Worm (Caenorhabditis elegans) whole organism, mixed stage, embryonic: ENCODE data around the gene nspd-2.

ENCODE experiments used
- M03D4.4 ChIP-seq: sonication (generic microtip); optimal IDR thresholded peaks from 2 replicates; lab custom pipeline; 2017; ENCODE audit warnings: mild to moderate bottlenecking, missing genetic modification characterization, missing compliant biosample characterization
- bed-3 ChIP-seq: fragments of 200-800 bp; sonication (Bioruptor generic); optimal IDR thresholded peaks from 3 replicates; lab custom pipeline; 2018; ENCODE audit warnings: mild to moderate bottlenecking, missing genetic modification characterization, moderate library complexity, missing compliant biosample characterization
- blmp-1 ChIP-seq: fragments of 150-350 bp; optimal IDR thresholded peaks from 2 replicates; lab custom pipeline; 2014; ENCODE audit warnings: missing biosample characterization, missing genetic modification characterization
- ceh-39 ChIP-seq: fragments of 150-350 bp; optimal IDR thresholded peaks from 2 replicates; lab custom pipeline; 2014; ENCODE audit warnings: missing biosample characterization, missing genetic modification characterization
- ceh-43 ChIP-seq: fragments of 200-800 bp; sonication (Bioruptor generic); optimal IDR thresholded peaks from 2 replicates; lab custom pipeline; 2018; ENCODE audit warnings: mild to moderate bottlenecking, missing genetic modification characterization, moderate library complexity, missing compliant biosample characterization
- ces-1 ChIP-seq: fragments of 150-350 bp; optimal IDR thresholded peaks from 2 replicates; lab custom pipeline; 2014; ENCODE audit warnings: missing biosample characterization, missing genetic modification reagents, missing genetic modification characterization
- elt-1 ChIP-seq: sonication (generic microtip); optimal IDR thresholded peaks from 2 replicates; lab custom pipeline; 2017; ENCODE audit warnings: missing genetic modification characterization, mild to moderate bottlenecking, missing compliant biosample characterization, antibody characterized with exemption, moderate library complexity, borderline replicate concordance; ENCODE audit not compliant: insufficient read depth
- flh-1 ChIP-seq: fragments of 200-800 bp; sonication (Bioruptor generic); optimal IDR thresholded peaks from 2 replicates; lab custom pipeline; 2018; ENCODE audit warnings: mild to moderate bottlenecking, missing genetic modification characterization, moderate library complexity, missing compliant biosample characterization
- hlh-1 ChIP-seq: fragments of 150-350 bp; optimal IDR thresholded peaks from 2 replicates; lab custom pipeline; 2014; ENCODE audit warnings: missing biosample characterization, missing genetic modification reagents, missing genetic modification characterization
- lin-13 ChIP-seq: fragments of 150-350 bp; optimal IDR thresholded peaks from 2 replicates; lab custom pipeline; 2014; ENCODE audit warnings: missing biosample characterization, missing genetic modification characterization
- lin-32 ChIP-seq: fragments of 200-800 bp; sonication (Bioruptor generic); optimal IDR thresholded peaks from 2 replicates; lab custom pipeline; 2018; ENCODE audit warnings: mild to moderate bottlenecking, missing genetic modification characterization, missing compliant biosample characterization
- lsy-2 ChIP-seq: fragments of 150-350 bp; optimal IDR thresholded peaks from 2 replicates; lab custom pipeline; 2014; ENCODE audit warnings: missing biosample characterization, missing genetic modification characterization
- mab-5 ChIP-seq: fragments of 150-350 bp; optimal IDR thresholded peaks from 2 replicates; lab custom pipeline; 2014; ENCODE audit warnings: missing biosample characterization, missing genetic modification characterization
- mep-1 ChIP-seq: fragments of 150-350 bp; optimal IDR thresholded peaks from 2 replicates; lab custom pipeline; 2017; ENCODE audit warnings: missing biosample characterization, missing genetic modification reagents, missing genetic modification characterization, inconsistent platforms
- mls-2 ChIP-seq: sonication (generic microtip); optimal IDR thresholded peaks from 2 replicates; lab custom pipeline; 2016; ENCODE audit warnings: mild to moderate bottlenecking, missing genetic modification characterization, moderate library complexity, missing compliant biosample characterization
- nhr-2 ChIP-seq: fragments of 150-350 bp; optimal IDR thresholded peaks from 2 replicates; lab custom pipeline; 2014; ENCODE audit warnings: missing biosample characterization, missing genetic modification characterization
- nhr-237 ChIP-seq: fragments of 150-350 bp; optimal IDR thresholded peaks from 2 replicates; lab custom pipeline; 2014; ENCODE audit warnings: missing biosample characterization, missing genetic modification characterization
- nhr-28 ChIP-seq: fragments of 150-350 bp; optimal IDR thresholded peaks from 2 replicates; lab custom pipeline; 2014; ENCODE audit warnings: missing biosample characterization, missing genetic modification characterization
- nhr-76 ChIP-seq: sonication (generic microtip); optimal IDR thresholded peaks from 2 replicates; lab custom pipeline; 2017; ENCODE audit warnings: missing biosample characterization, missing genetic modification characterization
- pha-4 ChIP-seq: fragments of 150-350 bp; optimal IDR thresholded peaks from 2 replicates; lab custom pipeline; 2018; ENCODE audit warnings: missing biosample characterization, missing genetic modification reagents, missing genetic modification characterization
- sem-2 ChIP-seq: fragments of 200-800 bp; sonication (Bioruptor generic); optimal IDR thresholded peaks from 2 replicates; lab custom pipeline; 2018; ENCODE audit warnings: mild to moderate bottlenecking, missing genetic modification characterization, missing compliant biosample characterization
- sptf-1 ChIP-seq: sonication (generic microtip); optimal IDR thresholded peaks from 2 replicates; lab custom pipeline; 2017; ENCODE audit warnings: mild to moderate bottlenecking, missing genetic modification characterization, moderate library complexity, missing compliant biosample characterization
- tbx-8 ChIP-seq: fragments of 200-800 bp; sonication (Bioruptor generic); optimal IDR thresholded peaks from 2 replicates; lab custom pipeline; 2018; ENCODE audit warnings: mild to moderate bottlenecking, missing genetic modification characterization, moderate library complexity, missing compliant biosample characterization
- unc-120 ChIP-seq: sonication (generic microtip); optimal IDR thresholded peaks from 2 replicates; lab custom pipeline; 2017; ENCODE audit warnings: missing genetic modification characterization, missing compliant biosample characterization; ENCODE audit not compliant: poor library complexity, severe bottlenecking
- unc-39 ChIP-seq: fragments of 150-350 bp; optimal IDR thresholded peaks from 2 replicates; lab custom pipeline; 2014; ENCODE audit warnings: missing biosample characterization, missing genetic modification characterization
- unc-62 ChIP-seq: fragments of 150-350 bp; optimal IDR thresholded peaks from 2 replicates; lab custom pipeline; 2014; ENCODE audit warnings: missing biosample characterization, missing genetic modification reagents, missing genetic modification characterization
- zip-8 ChIP-seq: fragments of 150-350 bp; optimal IDR thresholded peaks from 2 replicates; lab custom pipeline; 2014; ENCODE audit warnings: missing biosample characterization, missing genetic modification characterization
- ztf-11 ChIP-seq: fragments of 150-350 bp; optimal IDR thresholded peaks from 2 replicates; lab custom pipeline; 2014; ENCODE audit warnings: missing biosample characterization, missing genetic modification characterization

nspd-2 gene

ce11 chrIV:9872786-9873185 lies 28.9 kb downstream of the nspd-2 start:
- TF ChIP-seq mls-2 (tag; lab: Kevin White, UChicago), result no peak
- no peak for TF ChIP-seq tbx-8
- no peak for TF ChIP-seq hlh-1 (tag; lab: Kevin White, UChicago)
- TF ChIP-seq unc-39 (tag; lab: Kevin White, UChicago), result no peak
- TF ChIP-seq unc-62 (GFP tag; lab: Kevin White, UChicago), result no peak
- no peak for TF ChIP-seq elt-1
- no peak for TF ChIP-seq lin-32 (GFP tag; lab: Kevin White, UChicago)
- TF ChIP-seq ceh-43 (GFP tag; lab: Kevin White, UChicago), result no peak
- TF ChIP-seq lin-13, result no peak
- no peak for TF ChIP-seq ces-1 (GFP tag; lab: Kevin White, UChicago)
- no peak for TF ChIP-seq mep-1 (tag; lab: Kevin White, UChicago)
- no peak for TF ChIP-seq sem-2
- TF ChIP-seq ceh-39 (tag; lab: Kevin White, UChicago), result no peak
- no peak for TF ChIP-seq bed-3 (GFP tag; lab: Kevin White, UChicago)
- TF ChIP-seq flh-1 (GFP tag; lab: Kevin White, UChicago), result no peak
- TF ChIP-seq nhr-2 (tag; lab: Kevin White, UChicago), result no peak

- no peak for TF ChIP-seq lin-13
- TF ChIP-seq unc-120 (tag; lab: Kevin White, UChicago), result peak; percentile 61
- no peak for TF ChIP-seq blmp-1 (tag; lab: Kevin White, UChicago)
- TF ChIP-seq lsy-2 (tag; lab: Kevin White, UChicago), result no peak
- peak; percentile 66 for TF ChIP-seq hlh-1 (tag; lab: Kevin White, UChicago)
- peak; percentile 64 for TF ChIP-seq unc-62 (GFP tag; lab: Kevin White, UChicago)
- peak; percentile 7 for TF ChIP-seq nhr-237 (tag; lab: Kevin White, UChicago)
- peak; percentile 28 for TF ChIP-seq ces-1 (GFP tag; lab: Kevin White, UChicago)
- peak; percentile 38 for TF ChIP-seq pha-4
Measured at ce11 chrIV:9873837-9874236, 30.0 kb downstream of the nspd-2 start.

- TF ChIP-seq zip-8 (tag; lab: Kevin White, UChicago), result no peak
- no peak for TF ChIP-seq ceh-39 (tag; lab: Kevin White, UChicago)
- TF ChIP-seq unc-39 (tag; lab: Kevin White, UChicago), result no peak
- TF ChIP-seq mab-5 (tag; lab: Kevin White, UChicago), result no peak
- no peak for TF ChIP-seq ztf-11 (tag; lab: Kevin White, UChicago)
- no peak for TF ChIP-seq mls-2 (tag; lab: Kevin White, UChicago)
- no peak for TF ChIP-seq ceh-43 (GFP tag; lab: Kevin White, UChicago)
- no peak for TF ChIP-seq M03D4.4 (tag; lab: Kevin White, UChicago)
- no peak for TF ChIP-seq unc-62 (GFP tag; lab: Kevin White, UChicago)
- TF ChIP-seq nhr-28 (tag; lab: Kevin White, UChicago), result no peak
- TF ChIP-seq flh-1 (GFP tag; lab: Kevin White, UChicago), result no peak
- no peak for TF ChIP-seq nhr-237 (tag; lab: Kevin White, UChicago)
- TF ChIP-seq sptf-1 (tag; lab: Kevin White, UChicago), result no peak
- no peak for TF ChIP-seq ces-1 (GFP tag; lab: Kevin White, UChicago)
- no peak for TF ChIP-seq nhr-2 (tag; lab: Kevin White, UChicago)
- TF ChIP-seq, all 35 proteins: peak for 0
Measured at ce11 chrIV:9875646-9876045, 31.8 kb downstream of the nspd-2 start.

- TF ChIP-seq lsy-2 (tag; lab: Kevin White, UChicago) (no peak), nhr-76 (tag; lab: Kevin White, UChicago) (no peak), nhr-237 (tag; lab: Kevin White, UChicago) (no peak), sem-2 (no peak), bed-3 (GFP tag; lab: Kevin White, UChicago) (no peak), blmp-1 (tag; lab: Kevin White, UChicago) (no peak)
Measured at ce11 chrIV:9878893-9879379, 35.1 kb downstream of the nspd-2 start, which contains the start of gene nhr-4. Gene nhr-4, plus strand, starts transcription at chrIV:9879329.

ce11 chrIV:9884257-9884656 lies 40.4 kb downstream of the nspd-2 start, which contains the start of the genes prp-18 and mccc-1:
Gene prp-18, minus strand, starts transcription at chrIV:9884383.
Gene mccc-1, plus strand, starts transcription at chrIV:9884570.
- TF ChIP-seq M03D4.4 (tag; lab: Kevin White, UChicago) (no peak), tbx-8 (no peak), lin-32 (GFP tag; lab: Kevin White, UChicago) (no peak), flh-1 (GFP tag; lab: Kevin White, UChicago) (no peak), mls-2 (tag; lab: Kevin White, UChicago) (no peak), mep-1 (tag; lab: Kevin White, UChicago) (peak; percentile 46), lsy-2 (tag; lab: Kevin White, UChicago) (no peak), bed-3 (GFP tag; lab: Kevin White, UChicago) (no peak), unc-120 (tag; lab: Kevin White, UChicago) (no peak), sptf-1 (tag; lab: Kevin White, UChicago) (no peak), pha-4 (peak; percentile 36), ces-1 (GFP tag; lab: Kevin White, UChicago) (peak; percentile 87), nhr-2 (tag; lab: Kevin White, UChicago) (no peak)
